Fruit fly (Drosophila melanogaster): Measurements from ENCODE around the gene beta-Spec.
A peak's percentile ranks its signal among the peaks of the same experiment; 100 is the strongest.

Gene beta-Spec

DNA sequence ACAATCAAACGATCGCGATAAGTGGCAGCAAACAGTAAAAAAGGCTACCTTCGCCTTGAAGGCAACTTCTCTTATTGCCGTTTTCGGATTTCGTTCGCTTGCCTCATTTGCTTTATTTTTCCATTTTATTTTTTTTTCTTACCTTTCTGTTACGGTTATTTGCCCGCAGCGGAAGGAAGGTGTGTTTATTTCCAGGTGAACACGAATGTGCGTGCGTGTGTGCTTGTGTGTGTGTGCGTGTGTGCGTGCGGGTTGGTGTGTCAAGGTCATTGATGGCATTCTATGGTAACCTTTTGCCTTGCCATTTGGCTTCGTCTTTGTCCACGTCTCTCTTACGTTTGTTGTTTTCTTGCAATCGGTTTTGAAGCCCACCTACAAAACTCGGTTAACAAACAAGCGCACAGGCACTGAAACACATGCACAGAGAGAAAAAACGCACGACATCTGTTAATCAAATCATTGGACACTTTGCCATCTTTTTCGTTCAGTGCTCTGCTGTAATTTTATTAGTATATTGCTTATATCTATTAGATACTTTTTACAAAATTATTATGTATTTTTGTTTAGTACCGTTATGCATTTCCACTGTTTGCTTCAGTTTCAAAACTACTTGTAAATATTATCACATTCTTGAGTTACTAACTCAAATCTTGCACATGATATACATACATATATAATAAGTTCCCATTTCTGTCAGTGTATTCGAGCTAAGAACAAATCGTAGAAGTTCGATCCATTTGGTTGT lies 56.0 kb downstream of the beta-Spec start (continued):
- no peak for TF ChIP-seq Spps (tag; optimal IDR thresholded peaks at IDR 0.05)
- TF ChIP-seq ERR (GFP tag; optimal IDR thresholded peaks at IDR 0.05), result no peak
- no peak for TF ChIP-seq CG14965 (GFP tag; optimal IDR thresholded peaks at IDR 0.05; ENCODE audit: borderline replicate concordance)
- TF ChIP-seq hbn (GFP tag; IDR thresholded peaks at IDR 0.05; ENCODE audit: partially characterized antibody), result no peak
- peak; percentile 57 for TF ChIP-seq CG17328 (GFP tag; IDR thresholded peaks at IDR 0.05)
- peak; percentile 66 for TF ChIP-seq ase (GFP tag; IDR thresholded peaks at IDR 0.05)
- no peak for TF ChIP-seq Taf1 (GFP tag; IDR thresholded peaks at IDR 0.05)
- peak; percentile 68 for TF ChIP-seq CG17829 (tag; optimal IDR thresholded peaks at IDR 0.05)
- TF ChIP-seq CG8478 (optimal IDR thresholded peaks at IDR 0.05), result no peak
- TF ChIP-seq CG7372 (GFP tag; IDR thresholded peaks at IDR 0.05), result peak; percentile 52
- TF ChIP-seq gce (GFP tag; IDR thresholded peaks at IDR 0.05), result peak; percentile 47; the same call in 1 of the 3 replicates
- TF ChIP-seq CG6654 (GFP tag; optimal IDR thresholded peaks at IDR 0.05), result peak; percentile 29
- peak; percentile 2 for TF ChIP-seq Blimp-1 (GFP tag; optimal IDR thresholded peaks at IDR 0.05)
- peak; percentile 30 for TF ChIP-seq Hr3 (GFP tag; optimal IDR thresholded peaks at IDR 0.05)
- peak in 1 of 2 experiments; percentile 87 for TF ChIP-seq tll (GFP tag; optimal IDR thresholded peaks at IDR 0.05)
- TF ChIP-seq CG16813 (GFP tag; IDR thresholded peaks at IDR 0.05; ENCODE audit: partially characterized antibody), result no peak
- peak in 1 of 2 experiments; percentile 69 for TF ChIP-seq Hr51 (GFP tag; optimal IDR thresholded peaks at IDR 0.05)
- TF ChIP-seq stwl (tag; optimal IDR thresholded peaks at IDR 0.05), result no peak
- TF ChIP-seq CG6683 (GFP tag; optimal IDR thresholded peaks at IDR 0.05), result no peak
- peak; percentile 42 for TF ChIP-seq ttk (GFP tag; IDR thresholded peaks at IDR 0.05)
- TF ChIP-seq GATAe (GFP tag; conservative IDR thresholded peaks at IDR 0.05), result no peak
- no peak for TF ChIP-seq CG10431 (GFP tag; optimal IDR thresholded peaks at IDR 0.05)
- no peak for TF ChIP-seq ham (GFP tag; IDR thresholded peaks at IDR 0.05)
- no peak for TF ChIP-seq Pdp1 (GFP tag; optimal IDR thresholded peaks at IDR 0.05)
- TF ChIP-seq CG2889 (GFP tag; IDR thresholded peaks at IDR 0.05), result no peak
- peak; percentile 24 for TF ChIP-seq sqz (GFP tag; optimal IDR thresholded peaks at IDR 0.05)
- TF ChIP-seq sob (GFP tag; IDR thresholded peaks at IDR 0.05), result peak; percentile 19; the same call in 1 of the 2 replicates
- no peak for TF ChIP-seq Nf-YA (GFP tag; IDR thresholded peaks at IDR 0.05)
- no peak for TF ChIP-seq CG11696 (GFP tag; IDR thresholded peaks at IDR 0.05)
- TF ChIP-seq CG15073 (GFP tag; optimal IDR thresholded peaks at IDR 0.05), result no peak
- TF ChIP-seq CG14441 (GFP tag; IDR thresholded peaks at IDR 0.05), result peak; percentile 44; the same call in 1 of the 2 replicates
- peak; percentile 27; the same call in 1 of the 2 replicates for TF ChIP-seq CG6272 (GFP tag; IDR thresholded peaks at IDR 0.05)
- TF ChIP-seq Sox102F (GFP tag; optimal IDR thresholded peaks at IDR 0.05), result peak; percentile 38
- peak; percentile 33 for TF ChIP-seq NfI (GFP tag; optimal IDR thresholded peaks at IDR 0.05)
- peak; percentile 14 for TF ChIP-seq trem (tag; optimal IDR thresholded peaks at IDR 0.05)
- no peak for TF ChIP-seq chm (GFP tag; IDR thresholded peaks at IDR 0.05)
- TF ChIP-seq CG15011 (GFP tag; optimal IDR thresholded peaks at IDR 0.05), result no peak
- TF ChIP-seq hb (GFP tag; IDR thresholded peaks at IDR 0.05; ENCODE audit: partially characterized antibody), result no peak
- TF ChIP-seq Hand (GFP tag; optimal IDR thresholded peaks at IDR 0.05), result no peak
- no peak for TF ChIP-seq cato (GFP tag; optimal IDR thresholded peaks at IDR 0.05; ENCODE audit: borderline replicate concordance)
- no peak for TF ChIP-seq jumu (GFP tag; optimal IDR thresholded peaks at IDR 0.05)
- TF ChIP-seq CG5180 (GFP tag; optimal IDR thresholded peaks at IDR 0.05), result peak; percentile 50
- TF ChIP-seq vnd (GFP tag; IDR thresholded peaks at IDR 0.05; ENCODE audit: partially characterized antibody), result no peak
- TF ChIP-seq dati (GFP tag; IDR thresholded peaks at IDR 0.05), result peak; percentile 28; the same call in 1 of the 2 replicates
- TF ChIP-seq luna (GFP tag; optimal IDR thresholded peaks at IDR 0.05), result no peak
- no peak for TF ChIP-seq CG2120 (GFP tag; optimal IDR thresholded peaks at IDR 0.05)
- peak; percentile 62 for TF ChIP-seq CG9437 (GFP tag; optimal IDR thresholded peaks at IDR 0.05)
- peak; percentile 77 for TF ChIP-seq CG14014 (GFP tag; IDR thresholded peaks at IDR 0.05)
- TF ChIP-seq Oaz (GFP tag; IDR thresholded peaks at IDR 0.05), result no peak
